Worm (Caenorhabditis elegans) whole organism, L4 larva: ENCODE results near the gene R10D12.10.

Source experiments
- F26F4.8 ChIP-seq: fragments of 200-800 bp; sonication (Bioruptor generic); conservative IDR thresholded peaks from 2 replicates; pipeline ENCODE4 v1.3.6; 2022; ENCODE audit warnings: missing genetic modification characterization, missing compliant biosample characterization
- T26A8.4 ChIP-seq: fragments of 200-800 bp; sonication (Bioruptor generic); IDR thresholded peaks from 2 replicates; pipeline ENCODE4 v1.3.6; 2022; ENCODE audit warnings: missing genetic modification characterization, missing compliant biosample characterization
- aha-1 ChIP-seq: fragments of 150-350 bp; peaks from one replicate; lab custom pipeline; 2014; ENCODE audit warnings: missing biosample characterization, missing genetic modification characterization
- ceh-20 ChIP-seq: fragments of 200-800 bp; sonication (Bioruptor generic); IDR thresholded peaks from 2 replicates; pipeline ENCODE4 v1.3.6; 2022; ENCODE audit warnings: missing genetic modification reagents, missing genetic modification characterization, missing compliant biosample characterization
- ceh-32 ChIP-seq: sonication (generic microtip); optimal IDR thresholded peaks from 2 replicates; lab custom pipeline; 2016; ENCODE audit warnings: mild to moderate bottlenecking, missing genetic modification characterization, missing compliant biosample characterization; ENCODE audit not compliant: poor library complexity
- daf-16 ChIP-seq, 3 experiments: sonication (generic microtip); optimal IDR thresholded peaks; 2 replicates each; lab custom pipeline; 2016 to 2017; ENCODE audit warnings: missing genetic modification characterization in 3 of 3, missing genetic modification reagents in 3 of 3, mild to moderate bottlenecking in 2 of 3, missing compliant biosample characterization in 2 of 3, missing biosample characterization in 1 of 3, moderate library complexity in 1 of 3
- dve-1 ChIP-seq: sonication (generic microtip); optimal IDR thresholded peaks from 2 replicates; lab custom pipeline; 2017; ENCODE audit warnings: antibody characterized with exemption, mild to moderate bottlenecking, missing genetic modification characterization, missing compliant biosample characterization; ENCODE audit not compliant: insufficient read depth
- hif-1 ChIP-seq, 2 experiments: sonication (generic microtip); optimal IDR thresholded peaks; 2 replicates each; lab custom pipeline; 2016 to 2017; ENCODE audit warnings: missing compliant biosample characterization in 2 of 2, missing genetic modification characterization in 2 of 2, missing genetic modification reagents in 2 of 2, missing genotype in 2 of 2, mild to moderate bottlenecking in 1 of 2
- hlh-11 ChIP-seq: fragments of 200-800 bp; sonication (Bioruptor generic); optimal IDR thresholded peaks from 2 replicates; lab custom pipeline; 2018; ENCODE audit warnings: mild to moderate bottlenecking, missing genetic modification characterization, missing compliant biosample characterization
- lin-13 ChIP-seq: fragments of 150-350 bp; optimal IDR thresholded peaks from 2 replicates; lab custom pipeline; 2014; ENCODE audit warnings: missing biosample characterization, missing genetic modification reagents, missing genetic modification characterization
- nhr-28 ChIP-seq: fragments of 150-350 bp; optimal IDR thresholded peaks from 2 replicates; lab custom pipeline; 2014; ENCODE audit warnings: missing biosample characterization, missing genetic modification characterization
- nhr-6 ChIP-seq: fragments of 150-350 bp; optimal IDR thresholded peaks from 2 replicates; lab custom pipeline; 2014; ENCODE audit warnings: missing biosample characterization, missing genetic modification characterization
- nhr-77 ChIP-seq: fragments of 150-350 bp; optimal IDR thresholded peaks from 2 replicates; lab custom pipeline; 2014; ENCODE audit warnings: missing biosample characterization, missing genetic modification characterization
- php-3 ChIP-seq: fragments of 200-800 bp; sonication (Bioruptor generic); IDR thresholded peaks from 2 replicates; pipeline ENCODE4 v1.3.6; 2022; ENCODE audit warnings: missing genetic modification reagents, missing genetic modification characterization, missing compliant biosample characterization
- zfp-3 ChIP-seq: fragments of 200-800 bp; sonication (Bioruptor generic); conservative IDR thresholded peaks from 2 replicates; pipeline ENCODE4 v1.3.6; 2022; ENCODE audit warnings: missing genetic modification reagents, missing genetic modification characterization, missing compliant biosample characterization

The R10D12.10 gene

DNA sequence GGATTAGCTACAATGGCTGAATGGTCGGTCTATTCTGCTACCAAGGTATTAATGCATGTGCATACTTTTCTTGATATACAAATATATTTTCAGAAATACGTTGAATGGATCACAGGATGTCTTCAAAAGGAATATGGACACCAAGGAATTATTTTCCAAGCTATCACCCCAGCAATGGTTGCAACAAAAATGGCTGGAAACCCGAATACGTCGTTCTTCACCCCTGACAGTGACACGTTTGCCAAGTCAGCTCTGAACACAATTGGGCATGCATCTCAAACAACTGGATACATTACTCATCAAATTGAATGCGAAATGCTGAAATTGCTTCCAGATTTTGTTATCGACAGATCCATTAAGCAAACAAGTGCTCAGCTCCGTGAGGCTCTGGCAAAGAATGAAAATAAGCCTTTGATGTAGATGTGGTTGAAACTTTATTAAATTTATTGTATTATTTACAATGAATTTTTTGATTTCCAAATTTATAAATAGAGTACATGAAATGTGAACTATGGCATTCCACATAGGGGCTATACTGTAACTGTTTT, 50.5 kb downstream of the R10D12.10 start (continued):
- no peak for TF ChIP-seq lin-13 (GFP tag; lab: Kevin White, UChicago)
- TF ChIP-seq F26F4.8 (GFP tag; lab: Robert Waterston, UW): no peak
- no peak for TF ChIP-seq ceh-32
- peak; percentile 89 for TF ChIP-seq nhr-77

DNA sequence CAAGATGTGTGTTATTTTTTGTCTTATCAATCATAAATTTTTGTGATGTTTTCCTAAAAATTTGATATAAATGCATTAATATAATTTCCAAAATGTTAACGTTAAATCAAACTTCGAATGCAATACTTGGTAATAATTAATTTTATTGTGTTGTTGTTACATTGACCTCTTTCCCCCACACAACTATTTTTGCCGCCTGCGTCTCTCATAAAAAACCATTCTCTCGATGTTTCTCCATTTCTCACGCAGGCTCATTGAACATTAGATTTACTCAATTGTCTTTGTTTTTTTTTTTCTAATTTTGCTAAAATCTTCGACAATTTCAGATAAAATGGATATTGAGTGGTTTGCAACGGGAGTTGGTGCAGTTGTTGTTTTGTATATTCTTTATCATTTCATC, 52.0 kb downstream of the R10D12.10 start, which contains the start of gene stdh-1:
Gene stdh-1 (plus strand): TSS at position 327 of the 400 bp plus-strand sequence.
- TF ChIP-seq zfp-3 (GFP tag; lab: Robert Waterston, UW) (no peak), daf-16 (GFP tag; optimal IDR thresholded peaks at IDR 0.05; lab: Kevin White, UChicago) (no peak), daf-16 (tag; optimal IDR thresholded peaks at IDR 0.05; lab: Kevin White, UChicago) (peak; percentile 76), nhr-6 (peak; percentile 9), php-3 (GFP tag; lab: Robert Waterston, UW) (peak; percentile 47; the same call in 1 of the 2 replicates), T26A8.4 (GFP tag; lab: Robert Waterston, UW) (no peak), dve-1 (tag; lab: Kevin White, UChicago) (peak; percentile 8), hif-1 (tag; optimal IDR thresholded peaks at IDR 0.05; lab: Kevin White, UChicago) (peak in 1 of 2 experiments; percentile 30), hlh-11 (tag; lab: Kevin White, UChicago) (peak; percentile 22), ceh-20 (GFP tag; lab: Robert Waterston, UW) (no peak), aha-1 (peak; percentile 20), nhr-28 (tag; lab: Kevin White, UChicago) (peak; percentile 24)
